Worm (Caenorhabditis elegans) whole organism, L4 larva: ENCODE data around the gene Y51H4A.5.
A peak's percentile ranks its signal among the peaks of the same experiment; 100 is the strongest.

Source experiments
- D1046.2 ChIP-seq: fragments of 200-800 bp; sonication (Bioruptor generic); IDR thresholded peaks from 2 replicates; pipeline ENCODE4 v1.3.6; 2022; ENCODE audit warnings: missing genetic modification characterization, missing compliant biosample characterization
- F44E2.7 ChIP-seq: fragments of 200-800 bp; sonication (Bioruptor generic); IDR thresholded peaks from 2 replicates; pipeline ENCODE4 v2.1.2; 2022; ENCODE audit warnings: missing genetic modification characterization, missing compliant biosample characterization
- R02D3.7 ChIP-seq: fragments of 150-350 bp; sonication (generic microtip); optimal IDR thresholded peaks from 3 replicates; lab custom pipeline; 2014; ENCODE audit warnings: missing biosample characterization, missing genetic modification characterization
- T26A8.4 ChIP-seq: fragments of 200-800 bp; sonication (Bioruptor generic); IDR thresholded peaks from 2 replicates; pipeline ENCODE4 v1.3.6; 2022; ENCODE audit warnings: missing genetic modification characterization, missing compliant biosample characterization
- Y48G9A.11 ChIP-seq: fragments of 200-800 bp; sonication (Bioruptor generic); IDR thresholded peaks from 2 replicates; pipeline ENCODE4 v1.3.6; 2022; ENCODE audit warnings: missing genetic modification reagents, missing genetic modification characterization, missing compliant biosample characterization
- Y5F2A.4 ChIP-seq: fragments of 200-800 bp; sonication (Bioruptor generic); optimal IDR thresholded peaks from 2 replicates; lab custom pipeline; 2018; ENCODE audit warnings: mild to moderate bottlenecking, missing genetic modification characterization, missing compliant biosample characterization
- aha-1 ChIP-seq: fragments of 150-350 bp; peaks from one replicate; lab custom pipeline; 2014; ENCODE audit warnings: missing biosample characterization, missing genetic modification characterization
- arid-1 ChIP-seq: fragments of 200-800 bp; sonication (Bioruptor generic); conservative IDR thresholded peaks from 2 replicates; pipeline ENCODE4 v1.3.6; 2022; ENCODE audit warnings: missing genetic modification reagents, missing genetic modification characterization, missing compliant biosample characterization
- ceh-20 ChIP-seq: fragments of 200-800 bp; sonication (Bioruptor generic); IDR thresholded peaks from 2 replicates; pipeline ENCODE4 v1.3.6; 2022; ENCODE audit warnings: missing genetic modification reagents, missing genetic modification characterization, missing compliant biosample characterization
- ceh-62 ChIP-seq: sonication (generic microtip); optimal IDR thresholded peaks from 2 replicates; lab custom pipeline; 2017; ENCODE audit warnings: missing biosample characterization, missing genetic modification characterization
- ceh-82 ChIP-seq: sonication (generic microtip); optimal IDR thresholded peaks from 2 replicates; lab custom pipeline; 2017; ENCODE audit warnings: missing biosample characterization, missing genetic modification characterization
- ces-1 ChIP-seq: fragments of 150-350 bp; sonication (generic microtip); optimal IDR thresholded peaks from 4 replicates; lab custom pipeline; 2014; ENCODE audit warnings: missing biosample characterization, missing genetic modification reagents, missing genetic modification characterization
- cey-2 ChIP-seq: sonication (generic microtip); optimal IDR thresholded peaks from 3 replicates; lab custom pipeline; 2017; ENCODE audit warnings: missing genetic modification characterization, mild to moderate bottlenecking, missing compliant biosample characterization, antibody characterized with exemption, borderline replicate concordance; ENCODE audit not compliant: insufficient read depth
- daf-16 ChIP-seq, 3 experiments: sonication (generic microtip); optimal IDR thresholded peaks; 2 replicates each; lab custom pipeline; 2016 to 2017; ENCODE audit warnings: missing genetic modification characterization in 3 of 3, missing genetic modification reagents in 3 of 3, mild to moderate bottlenecking in 2 of 3, missing compliant biosample characterization in 2 of 3, missing biosample characterization in 1 of 3, moderate library complexity in 1 of 3
- dmd-8 ChIP-seq: fragments of 200-800 bp; sonication (Bioruptor generic); IDR thresholded peaks from 2 replicates; pipeline ENCODE4 v1.3.6; 2022; ENCODE audit warnings: missing genetic modification characterization, missing compliant biosample characterization
- fkh-10 ChIP-seq: fragments of 150-350 bp; optimal IDR thresholded peaks from 2 replicates; lab custom pipeline; 2014; ENCODE audit warnings: missing biosample characterization, missing genetic modification reagents, missing genetic modification characterization
- hlh-11 ChIP-seq: fragments of 200-800 bp; sonication (Bioruptor generic); optimal IDR thresholded peaks from 2 replicates; lab custom pipeline; 2018; ENCODE audit warnings: mild to moderate bottlenecking, missing genetic modification characterization, missing compliant biosample characterization
- hlh-30 ChIP-seq: sonication (generic microtip); optimal IDR thresholded peaks from 2 replicates; lab custom pipeline; 2017; ENCODE audit warnings: antibody characterized with exemption, mild to moderate bottlenecking, missing genetic modification characterization, missing compliant biosample characterization; ENCODE audit not compliant: insufficient read depth
- hmg-1.1 ChIP-seq: fragments of 200-800 bp; sonication (Bioruptor generic); IDR thresholded peaks from 2 replicates; pipeline ENCODE4 v1.3.6; 2022; ENCODE audit warnings: missing genetic modification reagents, missing genetic modification characterization, missing compliant biosample characterization
- lin-38 ChIP-seq: fragments of 200-800 bp; sonication (Bioruptor generic); IDR thresholded peaks from 2 replicates; pipeline ENCODE4 v1.3.6; 2022; ENCODE audit warnings: missing genetic modification reagents, missing genetic modification characterization, missing compliant biosample characterization
- lsy-2 ChIP-seq, 2 experiments: fragments of 150-350 bp in 1 of 2; sonication (generic microtip) in 1 of 2; optimal IDR thresholded peaks; 2 replicates each; lab custom pipeline; 2014 to 2017; ENCODE audit warnings: missing biosample characterization in 2 of 2, missing genetic modification characterization in 2 of 2
- madf-5 ChIP-seq, 2 experiments: fragments of 200-800 bp; sonication (Bioruptor generic); IDR thresholded peaks; 2 replicates each; pipeline ENCODE4 v1.3.6; 2022; ENCODE audit warnings: missing compliant biosample characterization in 2 of 2, missing genetic modification characterization in 2 of 2
- mdl-1 ChIP-seq, 2 experiments: fragments of 150-350 bp in 1 of 2; sonication (generic microtip) in 1 of 2; optimal IDR thresholded peaks; 2 replicates each; lab custom pipeline; 2014 to 2017; ENCODE audit warnings: missing biosample characterization in 2 of 2, missing genetic modification characterization in 2 of 2
- mdt-29 ChIP-seq: fragments of 200-800 bp; sonication (Bioruptor generic); IDR thresholded peaks from 2 replicates; pipeline ENCODE4 v1.3.6; 2022; ENCODE audit warnings: missing genetic modification reagents, missing genetic modification characterization, missing compliant biosample characterization
- nhr-10 ChIP-seq: fragments of 150-350 bp; optimal IDR thresholded peaks from 2 replicates; lab custom pipeline; 2014; ENCODE audit warnings: missing biosample characterization, missing genetic modification characterization
- nhr-111 ChIP-seq: fragments of 200-800 bp; sonication (Bioruptor generic); optimal IDR thresholded peaks from 2 replicates; lab custom pipeline; 2018; ENCODE audit warnings: mild to moderate bottlenecking, missing genetic modification characterization, missing compliant biosample characterization
- nhr-28 ChIP-seq: fragments of 150-350 bp; optimal IDR thresholded peaks from 2 replicates; lab custom pipeline; 2014; ENCODE audit warnings: missing biosample characterization, missing genetic modification characterization
- nhr-41 ChIP-seq: fragments of 200-800 bp; sonication (Bioruptor generic); IDR thresholded peaks from 2 replicates; pipeline ENCODE4 v1.3.6; 2022; ENCODE audit warnings: missing genetic modification reagents, missing genetic modification characterization, missing compliant biosample characterization
- nhr-48 ChIP-seq: sonication (generic microtip); optimal IDR thresholded peaks from 2 replicates; lab custom pipeline; 2016; ENCODE audit warnings: mild to moderate bottlenecking, missing genetic modification characterization, missing compliant biosample characterization
- pqm-1 ChIP-seq: sonication (generic microtip); optimal IDR thresholded peaks from 2 replicates; lab custom pipeline; 2017; ENCODE audit warnings: missing biosample characterization, missing genetic modification characterization
- rbr-2 ChIP-seq: sonication (generic microtip); optimal IDR thresholded peaks from 2 replicates; lab custom pipeline; 2016; ENCODE audit warnings: missing genotype, missing genetic modification characterization, missing compliant biosample characterization
- snpc-1.2 ChIP-seq: fragments of 200-800 bp; sonication (Bioruptor generic); IDR thresholded peaks from 2 replicates; pipeline ENCODE4 v1.3.6; 2022; ENCODE audit warnings: missing genetic modification reagents, missing genetic modification characterization, missing compliant biosample characterization
- snpc-4 ChIP-seq: fragments of 150-350 bp; optimal IDR thresholded peaks from 2 replicates; lab custom pipeline; 2014; ENCODE audit warnings: missing biosample characterization, missing genetic modification characterization
- spr-3 ChIP-seq: fragments of 200-800 bp; sonication (Bioruptor generic); optimal IDR thresholded peaks from 2 replicates; lab custom pipeline; 2018; ENCODE audit warnings: mild to moderate bottlenecking, missing genetic modification characterization, missing compliant biosample characterization
- unc-62 ChIP-seq, 3 experiments: fragments of 150-350 bp in 1 of 3; sonication (generic microtip); optimal IDR thresholded peaks in 2 of 3; peaks in 1 of 3; 1 replicate in 1 of 3; 2 replicates in 2 of 3; lab custom pipeline; 2014 to 2017; ENCODE audit warnings: missing biosample characterization in 3 of 3, missing genetic modification characterization in 3 of 3, missing genetic modification reagents in 3 of 3, missing genotype in 1 of 3
- zip-11 ChIP-seq: fragments of 200-800 bp; sonication (Bioruptor generic); IDR thresholded peaks from 2 replicates; pipeline ENCODE4 v1.3.6; 2022; ENCODE audit warnings: missing genetic modification characterization, missing compliant biosample characterization
- ztf-11 ChIP-seq: fragments of 150-350 bp; optimal IDR thresholded peaks from 2 replicates; lab custom pipeline; 2014; ENCODE audit warnings: missing biosample characterization, missing genetic modification characterization

The Y51H4A.5 gene

ce11 chrIV:16498031-16498442, 27.9 kb downstream of the Y51H4A.5 start (continued):
- 0 out of 2 replicates have a peak, but pooled peaks have one; percentile 12 for TF ChIP-seq lin-38
- no peak for TF ChIP-seq R02D3.7 (tag; lab: Kevin White, UChicago)
- TF ChIP-seq D1046.2 (GFP tag; lab: Robert Waterston, UW): no peak
- TF ChIP-seq ceh-62 (tag; lab: Kevin White, UChicago): no peak
- TF ChIP-seq Y5F2A.4: no peak
- TF ChIP-seq spr-3 (GFP tag; lab: Kevin White, UChicago): no peak
- no peak for TF ChIP-seq ztf-11 (tag; lab: Kevin White, UChicago)
- peak; percentile 98 for TF ChIP-seq aha-1
- TF ChIP-seq rbr-2 (tag; lab: Kevin White, UChicago): peak; percentile 60
- TF ChIP-seq nhr-111 (GFP tag; lab: Kevin White, UChicago): no peak
- TF ChIP-seq ceh-20 (GFP tag; lab: Robert Waterston, UW): no peak
- no peak for TF ChIP-seq snpc-1.2 (GFP tag; lab: Robert Waterston, UW)
- no peak for TF ChIP-seq dmd-8 (GFP tag; lab: Robert Waterston, UW)
- peak in 1 of 2 experiments; percentile 26 for TF ChIP-seq mdl-1 (tag; optimal IDR thresholded peaks at IDR 0.05; lab: Kevin White, UChicago)
- no peak for TF ChIP-seq nhr-48 (tag; lab: Kevin White, UChicago)
- no peak for TF ChIP-seq arid-1
- no peak for TF ChIP-seq ceh-82 (tag; lab: Kevin White, UChicago)
- no peak for TF ChIP-seq nhr-41
- no peak for TF ChIP-seq snpc-4
- TF ChIP-seq nhr-28 (tag; lab: Kevin White, UChicago): peak; percentile 61
- no peak for TF ChIP-seq hmg-1.1 (GFP tag; lab: Robert Waterston, UW)
- TF ChIP-seq F44E2.7 (GFP tag; lab: Robert Waterston, UW): no peak
- TF ChIP-seq zip-11 (GFP tag; lab: Robert Waterston, UW): no peak
- no peak for TF ChIP-seq madf-5 (GFP tag; IDR thresholded peaks at IDR 0.05; lab: Robert Waterston, UW)
- TF ChIP-seq fkh-10 (GFP tag; lab: Kevin White, UChicago): no peak
- no peak for TF ChIP-seq Y48G9A.11 (GFP tag; lab: Robert Waterston, UW)
- no peak for TF ChIP-seq ces-1 (GFP tag; lab: Kevin White, UChicago)
- no peak for TF ChIP-seq nhr-10

ce11 chrIV:16496491-16496890, 29.4 kb downstream of the Y51H4A.5 start:
- TF ChIP-seq hlh-11 (tag; lab: Kevin White, UChicago) (peak; percentile 20), hlh-30 (tag; lab: Kevin White, UChicago) (peak; percentile 42), lsy-2 (tag; optimal IDR thresholded peaks at IDR 0.05; lab: Kevin White, UChicago) (peak in 1 of 2 experiments; percentile 5), hmg-1.1 (GFP tag; lab: Robert Waterston, UW) (0 out of 2 replicates have a peak, but pooled peaks have one; percentile 17), snpc-1.2 (GFP tag; lab: Robert Waterston, UW) (0 out of 2 replicates have a peak, but pooled peaks have one; percentile 10), snpc-4 (no peak), rbr-2 (tag; lab: Kevin White, UChicago) (no peak), mdt-29 (GFP tag; lab: Robert Waterston, UW) (no peak)

ce11 chrIV:16494007-16494406, 31.9 kb downstream of the Y51H4A.5 start:
- no peak for TF ChIP-seq cey-2
- peak; percentile 51 for TF ChIP-seq ces-1 (GFP tag; lab: Kevin White, UChicago)
- TF ChIP-seq pqm-1 (tag; lab: Kevin White, UChicago): no peak
- TF ChIP-seq daf-16 (GFP tag; optimal IDR thresholded peaks at IDR 0.05; lab: Kevin White, UChicago): no peak
- TF ChIP-seq daf-16 (tag; optimal IDR thresholded peaks at IDR 0.05; lab: Kevin White, UChicago): no peak

DNA sequence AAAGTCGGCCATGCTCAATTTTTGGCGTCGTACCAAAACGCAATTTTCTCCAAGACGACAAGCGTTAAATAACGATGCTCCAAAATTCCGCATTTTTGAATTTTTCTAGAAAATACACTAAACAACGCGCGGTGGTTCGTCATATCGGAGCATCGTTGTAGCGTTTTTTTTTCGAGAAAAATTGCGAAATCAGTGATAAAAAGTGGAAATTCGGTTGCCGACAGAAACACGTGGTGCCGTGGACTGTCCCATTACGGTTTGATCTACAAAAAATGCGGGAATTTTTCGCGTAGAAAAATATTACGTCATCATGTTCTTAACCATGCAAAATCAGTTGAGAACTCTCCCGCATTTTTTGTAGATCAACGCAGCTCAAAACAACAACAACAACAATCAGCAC, 33.0 kb downstream of the Y51H4A.5 start:
- TF ChIP-seq T26A8.4 (GFP tag; lab: Robert Waterston, UW): no peak
- peak in 1 of 2 experiments; percentile 64 for TF ChIP-seq unc-62 (GFP tag; optimal IDR thresholded peaks at IDR 0.05 in 1 of 2; lab: Kevin White, UChicago)
- TF ChIP-seq unc-62 (tag; optimal IDR thresholded peaks at IDR 0.05; lab: Kevin White, UChicago): no peak
